Fruit fly (Drosophila melanogaster) whole organism, embryonic: ENCODE results near the gene Ppt1.

ENCODE experiments used
- CG10321 ChIP-seq: fragments of 200-800 bp; sonication (Bioruptor generic); IDR thresholded peaks from 2 replicates; pipeline ENCODE4 v1.3.6; 2022; ENCODE audit warnings: missing biosample characterization, missing genetic modification characterization
- CG3407 ChIP-seq: fragments of 200-800 bp; sonication (Bioruptor generic); optimal IDR thresholded peaks from 2 replicates; lab custom pipeline; 2018; ENCODE audit warnings: missing biosample characterization, mild to moderate bottlenecking, missing genetic modification characterization
- gfzf ChIP-seq: fragments of 200-800 bp; sonication (Bioruptor generic); optimal IDR thresholded peaks from 2 replicates; lab custom pipeline; 2016; ENCODE audit warnings: missing biosample characterization, mild to moderate bottlenecking, missing genetic modification characterization, moderate library complexity
- klu ChIP-seq: fragments of 200-800 bp; sonication (Bioruptor generic); IDR thresholded peaks from 2 replicates; pipeline ENCODE4 v1.3.6; 2022; ENCODE audit warnings: missing biosample characterization, missing genetic modification characterization
- vnd ChIP-seq: fragments of 200-800 bp; sonication (Bioruptor generic); IDR thresholded peaks from 3 replicates; pipeline ENCODE4 v1.3.6; 2022; ENCODE audit warnings: missing biosample characterization, missing genetic modification characterization; ENCODE audit not compliant: partially characterized antibody

- no peak for TF ChIP-seq vnd (GFP tag; lab: Robert Waterston, UW)
- no peak for TF ChIP-seq gfzf (GFP tag; lab: Kevin White, UChicago)
- no peak for TF ChIP-seq CG10321 (GFP tag; lab: Robert Waterston, UW)
- no peak for TF ChIP-seq klu (GFP tag; lab: Robert Waterston, UW)
- no peak for TF ChIP-seq CG3407
Observed at dm6 chrX:8658047-8658446, 32.0 kb downstream of the Ppt1 start.
